Worm (Caenorhabditis elegans): ENCODE data around the gene snx-17.

DNA sequence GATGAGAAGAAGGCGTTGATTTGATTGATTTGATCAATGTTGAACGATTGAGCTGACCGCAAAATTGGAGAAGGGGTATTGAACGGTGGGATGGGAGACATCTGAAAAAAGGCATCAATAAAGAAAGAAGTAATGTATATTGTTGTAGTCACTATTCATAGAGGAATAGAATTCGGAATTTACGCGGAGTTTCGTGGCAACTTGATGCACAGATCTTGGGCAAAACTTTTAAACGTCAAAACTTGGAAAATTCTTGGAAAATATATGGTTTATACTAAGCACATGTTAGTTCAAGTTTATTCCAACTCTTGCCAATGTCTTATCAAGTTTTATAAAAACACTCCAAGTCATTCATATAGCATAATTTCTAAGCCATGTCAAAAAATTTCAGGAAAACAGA, 4.3 kb upstream of the snx-17 start, which contains the start of gene F17H10.4:
- TF ChIP-seq elt-3 (tag; optimal IDR thresholded peaks at IDR 0.05): no peak
- TF ChIP-seq ztf-11 (tag; optimal IDR thresholded peaks at IDR 0.05): no peak

Measured in whole organism, L1 larva.